Fruit fly (Drosophila melanogaster) whole organism: ENCODE data around the gene Dop1R1.

ENCODE experiments used
- CG8478 ChIP-seq: fragments of >200 bp; optimal IDR thresholded peaks from 2 replicates; lab custom pipeline; 2018; ENCODE audit warnings: inconsistent platforms
- Dll ChIP-seq: fragments of >200 bp; optimal IDR thresholded peaks from 2 replicates; lab custom pipeline; 2017
- EcR ChIP-seq, 2 experiments: fragments of >200 bp; optimal IDR thresholded peaks; 2 replicates each; lab custom pipeline; 2017; ENCODE audit warnings: missing biosample characterization in 2 of 2, missing genetic modification characterization in 2 of 2, missing genetic modification reagents in 2 of 2
- pan ChIP-seq: fragments of >200 bp; optimal IDR thresholded peaks from 2 replicates; lab custom pipeline; 2017
- psq ChIP-seq: fragments of >200 bp; optimal IDR thresholded peaks from 2 replicates; lab custom pipeline; 2017
- usp ChIP-seq: fragments of >200 bp; optimal IDR thresholded peaks from 2 replicates; lab custom pipeline; 2017; ENCODE audit warnings: missing biosample characterization, missing genetic modification characterization, mixed read lengths

Dop1R1 gene

dm6 chr3R:14162176-14162759, 52.3 kb downstream of the Dop1R1 start, which contains the start of gene CG3199:
Gene CG3199, plus strand, starts transcription at chr3R:14162709.
- TF ChIP-seq psq (no peak), pan (lab: Kevin White, UChicago) (no peak)

dm6 chr3R:14160178-14160577, 54.4 kb downstream of the Dop1R1 start, which contains the start of gene CG31327:
Gene CG31327, minus strand, starts transcription at chr3R:14160278.
- TF ChIP-seq usp (no peak), EcR (GFP tag; optimal IDR thresholded peaks at IDR 0.05; lab: Kevin White, UChicago) (no peak), CG8478 (lab: Kevin White, UChicago) (no peak), psq (no peak), Dll (no peak), pan (lab: Kevin White, UChicago) (no peak)

dm6 chr3R:14157331-14157730, 57.3 kb downstream of the Dop1R1 start, which contains the start of gene CG31533:
Gene CG31533, minus strand, starts transcription at chr3R:14157431.
- no peak for TF ChIP-seq pan (lab: Kevin White, UChicago)
- TF ChIP-seq Dll: no peak
- TF ChIP-seq CG8478 (lab: Kevin White, UChicago): no peak
- TF ChIP-seq EcR (GFP tag; optimal IDR thresholded peaks at IDR 0.05; lab: Kevin White, UChicago): no peak
- no peak for TF ChIP-seq psq
- no peak for TF ChIP-seq usp

- TF ChIP-seq EcR (GFP tag; optimal IDR thresholded peaks at IDR 0.05; lab: Kevin White, UChicago) (no peak), Dll (no peak), pan (lab: Kevin White, UChicago) (no peak), psq (no peak), usp (no peak), CG8478 (lab: Kevin White, UChicago) (no peak)
Measured at dm6 chr3R:14154341-14154740, 60.3 kb downstream of the Dop1R1 start, which contains the start of gene CG44215. Gene CG44215, minus strand, starts transcription at chr3R:14154441.

- no peak for TF ChIP-seq psq
- TF ChIP-seq pan (lab: Kevin White, UChicago): no peak
- TF ChIP-seq EcR (GFP tag; optimal IDR thresholded peaks at IDR 0.05; lab: Kevin White, UChicago): no peak
- TF ChIP-seq Dll: no peak
- TF ChIP-seq CG8478 (lab: Kevin White, UChicago): no peak
- TF ChIP-seq usp: no peak
Measured at dm6 chr3R:14153729-14154128, 60.9 kb downstream of the Dop1R1 start, which contains the start of gene Recs1. Gene Recs1, minus strand, starts transcription at chr3R:14153829.

- no peak for TF ChIP-seq psq
- no peak for TF ChIP-seq CG8478 (lab: Kevin White, UChicago)
- TF ChIP-seq Dll: no peak
Measured at dm6 chr3R:14152550-14152949, 62.1 kb downstream of the Dop1R1 start, which contains the start of gene CG42500. Gene CG42500, minus strand, starts transcription at chr3R:14152650.

- TF ChIP-seq CG8478 (lab: Kevin White, UChicago) (no peak), pan (lab: Kevin White, UChicago) (no peak), Dll (no peak)
Measured at dm6 chr3R:14151840-14152239, 62.8 kb downstream of the Dop1R1 start, which contains the start of gene CG14355. Gene CG14355, minus strand, starts transcription at chr3R:14151940.

- TF ChIP-seq CG8478 (lab: Kevin White, UChicago): no peak
- TF ChIP-seq psq: no peak
- TF ChIP-seq EcR (GFP tag; optimal IDR thresholded peaks at IDR 0.05; lab: Kevin White, UChicago): no peak
- no peak for TF ChIP-seq pan (lab: Kevin White, UChicago)
- TF ChIP-seq Dll: no peak
- no peak for TF ChIP-seq usp
Measured at dm6 chr3R:14140912-14141311, 73.7 kb downstream of the Dop1R1 start.

- TF ChIP-seq psq (no peak), pan (lab: Kevin White, UChicago) (no peak), EcR (GFP tag; optimal IDR thresholded peaks at IDR 0.05; lab: Kevin White, UChicago) (no peak), CG8478 (lab: Kevin White, UChicago) (no peak), Dll (no peak), usp (no peak)
Measured at dm6 chr3R:14131972-14132371, 82.6 kb downstream of the Dop1R1 start, which contains the start of gene CG14356. Gene CG14356, minus strand, starts transcription at chr3R:14132072.

- TF ChIP-seq usp: no peak
- TF ChIP-seq pan (lab: Kevin White, UChicago): no peak
- no peak for TF ChIP-seq psq
- no peak for TF ChIP-seq CG8478 (lab: Kevin White, UChicago)
- no peak for TF ChIP-seq EcR (GFP tag; optimal IDR thresholded peaks at IDR 0.05; lab: Kevin White, UChicago)
- TF ChIP-seq Dll: no peak
Measured at dm6 chr3R:14125479-14126121, 89.0 kb downstream of the Dop1R1 start, which contains the start of the genes 140up and Polr2B. Gene 140up, minus strand, starts transcription at chr3R:14125548. Gene Polr2B, plus strand, starts transcription at chr3R:14125791.

dm6 chr3R:14122347-14122812, 92.2 kb downstream of the Dop1R1 start, which contains the start of the genes Abi and twf:
Gene Abi, minus strand, starts transcription at chr3R:14122420.
Gene twf, plus strand, starts transcription at chr3R:14122654.
- no peak for TF ChIP-seq Dll
- TF ChIP-seq psq: no peak
- TF ChIP-seq EcR (GFP tag; optimal IDR thresholded peaks at IDR 0.05; lab: Kevin White, UChicago): no peak
- TF ChIP-seq pan (lab: Kevin White, UChicago): no peak
- no peak for TF ChIP-seq CG8478 (lab: Kevin White, UChicago)
- no peak for TF ChIP-seq usp

dm6 chr3R:14118350-14118749, 96.3 kb downstream of the Dop1R1 start, which contains the start of gene Kif19A:
Gene Kif19A, minus strand, starts transcription at chr3R:14118450.
- TF ChIP-seq EcR (GFP tag; optimal IDR thresholded peaks at IDR 0.05; lab: Kevin White, UChicago) (no peak), Dll (no peak), CG8478 (lab: Kevin White, UChicago) (no peak), usp (no peak), psq (no peak), pan (lab: Kevin White, UChicago) (no peak)
